Worm (Caenorhabditis elegans) whole organism, late embryonic: ENCODE data around the gene F47B10.9.

Experiments used
- C08G9.2 ChIP-seq: sonication (generic microtip); optimal IDR thresholded peaks from 2 replicates; lab custom pipeline; 2016; ENCODE audit warnings: mild to moderate bottlenecking, missing genetic modification characterization, moderate library complexity, missing compliant biosample characterization
- K02D7.2 ChIP-seq: sonication (generic microtip); optimal IDR thresholded peaks from 2 replicates; lab custom pipeline; 2017; ENCODE audit warnings: mild to moderate bottlenecking, missing genetic modification characterization, missing compliant biosample characterization
- T23F11.4 ChIP-seq: fragments of 200-800 bp; sonication (Bioruptor generic); optimal IDR thresholded peaks from 2 replicates; lab custom pipeline; 2018; ENCODE audit warnings: mild to moderate bottlenecking, missing genetic modification characterization, missing compliant biosample characterization
- ahr-1 ChIP-seq: sonication (generic microtip); optimal IDR thresholded peaks from 2 replicates; lab custom pipeline; 2016; ENCODE audit warnings: missing genetic modification characterization, missing compliant biosample characterization
- ama-1 ChIP-seq: fragments of 150-350 bp; optimal IDR thresholded peaks from 2 replicates; lab custom pipeline; 2014
- ceh-14 ChIP-seq: sonication (generic microtip); optimal IDR thresholded peaks from 2 replicates; lab custom pipeline; 2016; ENCODE audit warnings: missing genotype, missing genetic modification characterization, missing compliant biosample characterization
- ceh-18 ChIP-seq: sonication (generic microtip); optimal IDR thresholded peaks from 2 replicates; lab custom pipeline; 2016; ENCODE audit warnings: missing genetic modification characterization, missing compliant biosample characterization
- ceh-2 ChIP-seq: sonication (generic microtip); optimal IDR thresholded peaks from 2 replicates; lab custom pipeline; 2016; ENCODE audit warnings: missing genotype, missing genetic modification characterization, missing compliant biosample characterization
- ceh-22 ChIP-seq: sonication (generic microtip); optimal IDR thresholded peaks from 2 replicates; lab custom pipeline; 2017; ENCODE audit warnings: missing biosample characterization, missing genetic modification characterization
- ceh-24 ChIP-seq: sonication (generic microtip); optimal IDR thresholded peaks from 2 replicates; lab custom pipeline; 2016; ENCODE audit warnings: mild to moderate bottlenecking, missing genetic modification characterization, missing compliant biosample characterization
- ceh-30 ChIP-seq: fragments of 150-350 bp; optimal IDR thresholded peaks from 2 replicates; lab custom pipeline; 2014; ENCODE audit warnings: missing biosample characterization, missing genetic modification characterization
- ceh-31 ChIP-seq: sonication (generic microtip); optimal IDR thresholded peaks from 2 replicates; lab custom pipeline; 2016; ENCODE audit warnings: missing genetic modification characterization, missing compliant biosample characterization
- ceh-34 ChIP-seq: sonication (generic microtip); optimal IDR thresholded peaks from 2 replicates; lab custom pipeline; 2016; ENCODE audit warnings: mild to moderate bottlenecking, missing genetic modification characterization, missing compliant biosample characterization
- ceh-48 ChIP-seq: sonication (generic microtip); optimal IDR thresholded peaks from 2 replicates; lab custom pipeline; 2016; ENCODE audit warnings: missing genetic modification characterization, inconsistent platforms, missing compliant biosample characterization
- che-1 ChIP-seq: sonication (generic microtip); optimal IDR thresholded peaks from 2 replicates; lab custom pipeline; 2016; ENCODE audit warnings: mild to moderate bottlenecking, missing genetic modification characterization, missing compliant biosample characterization
- dmd-4 ChIP-seq: sonication (generic microtip); optimal IDR thresholded peaks from 2 replicates; lab custom pipeline; 2016; ENCODE audit warnings: borderline replicate concordance, missing genetic modification characterization, missing compliant biosample characterization
- elt-4 ChIP-seq: sonication (generic microtip); optimal IDR thresholded peaks from 2 replicates; lab custom pipeline; 2016; ENCODE audit warnings: missing genetic modification characterization, missing compliant biosample characterization
- eyg-1 ChIP-seq: sonication (generic microtip); optimal IDR thresholded peaks from 2 replicates; lab custom pipeline; 2016; ENCODE audit warnings: missing genotype, missing genetic modification characterization, missing compliant biosample characterization
- fkh-10 ChIP-seq: fragments of 150-350 bp; optimal IDR thresholded peaks from 2 replicates; lab custom pipeline; 2014; ENCODE audit warnings: missing biosample characterization, missing genetic modification reagents, missing genetic modification characterization
- fkh-6 ChIP-seq: sonication (generic microtip); optimal IDR thresholded peaks from 2 replicates; lab custom pipeline; 2016; ENCODE audit warnings: missing genetic modification characterization, missing compliant biosample characterization
- gmeb-2 ChIP-seq: sonication (generic microtip); optimal IDR thresholded peaks from 2 replicates; lab custom pipeline; 2016; ENCODE audit warnings: missing genetic modification characterization, inconsistent platforms, missing compliant biosample characterization
- hlh-13 ChIP-seq: fragments of 200-800 bp; sonication (Bioruptor generic); optimal IDR thresholded peaks from 2 replicates; lab custom pipeline; 2018; ENCODE audit warnings: mild to moderate bottlenecking, missing genetic modification characterization, missing compliant biosample characterization
- hlh-15 ChIP-seq: sonication (generic microtip); optimal IDR thresholded peaks from 2 replicates; lab custom pipeline; 2016; ENCODE audit warnings: missing genetic modification characterization, missing compliant biosample characterization
- hlh-30 ChIP-seq: sonication (generic microtip); optimal IDR thresholded peaks from 2 replicates; lab custom pipeline; 2017; ENCODE audit warnings: antibody characterized with exemption, missing genetic modification characterization, missing compliant biosample characterization; ENCODE audit not compliant: insufficient read depth
- hlh-6 ChIP-seq: sonication (generic microtip); optimal IDR thresholded peaks from 2 replicates; lab custom pipeline; 2016; ENCODE audit warnings: missing genotype, missing genetic modification characterization, missing compliant biosample characterization
- lin-11 ChIP-seq: fragments of 200-800 bp; sonication (Bioruptor generic); optimal IDR thresholded peaks from 2 replicates; lab custom pipeline; 2018; ENCODE audit warnings: mild to moderate bottlenecking, missing genetic modification characterization, missing compliant biosample characterization
- madf-2 ChIP-seq: sonication (generic microtip); optimal IDR thresholded peaks from 2 replicates; lab custom pipeline; 2017; ENCODE audit warnings: missing genetic modification characterization, missing compliant biosample characterization
- nfya-1 ChIP-seq: sonication (generic microtip); optimal IDR thresholded peaks from 2 replicates; lab custom pipeline; 2017; ENCODE audit warnings: missing genetic modification characterization, mild to moderate bottlenecking, missing compliant biosample characterization, antibody characterized with exemption, moderate library complexity
- nhr-232 ChIP-seq: sonication (generic microtip); optimal IDR thresholded peaks from 2 replicates; lab custom pipeline; 2016; ENCODE audit warnings: missing genetic modification characterization, missing compliant biosample characterization
- pag-3 ChIP-seq: sonication (generic microtip); optimal IDR thresholded peaks from 2 replicates; lab custom pipeline; 2016; ENCODE audit warnings: missing compliant biosample characterization, missing genetic modification characterization, borderline replicate concordance
- pha-4 ChIP-seq: fragments of 150-350 bp; optimal IDR thresholded peaks from 2 replicates; lab custom pipeline; 2018; ENCODE audit warnings: missing biosample characterization, missing genetic modification reagents, missing genetic modification characterization
- pqm-1 ChIP-seq: sonication (generic microtip); optimal IDR thresholded peaks from 2 replicates; lab custom pipeline; 2016; ENCODE audit warnings: missing genetic modification characterization, missing compliant biosample characterization
- pros-1 ChIP-seq: fragments of 150-350 bp; optimal IDR thresholded peaks from 2 replicates; lab custom pipeline; 2014; ENCODE audit warnings: missing biosample characterization, missing genetic modification reagents, missing genetic modification characterization
- sox-4 ChIP-seq: sonication (generic microtip); optimal IDR thresholded peaks from 2 replicates; lab custom pipeline; 2017; ENCODE audit warnings: mild to moderate bottlenecking, missing genetic modification characterization, inconsistent platforms, missing compliant biosample characterization
- syd-9 ChIP-seq: sonication (generic microtip); optimal IDR thresholded peaks from 2 replicates; lab custom pipeline; 2016; ENCODE audit warnings: mild to moderate bottlenecking, missing genetic modification characterization, moderate library complexity, missing compliant biosample characterization
- tbx-2 ChIP-seq: sonication (generic microtip); optimal IDR thresholded peaks from 2 replicates; lab custom pipeline; 2016; ENCODE audit warnings: missing genetic modification characterization, missing compliant biosample characterization
- unc-3 ChIP-seq, 2 experiments: fragments of 200-800 bp in 1 of 2; sonication (Bioruptor generic) in 1 of 2; sonication (generic microtip) in 1 of 2; conservative IDR thresholded peaks in 1 of 2; optimal IDR thresholded peaks in 1 of 2; 2 replicates each; pipeline versions ENCODE4 v1.3.6 to Lab custom; 2016 to 2022; ENCODE audit warnings: missing compliant biosample characterization in 2 of 2, missing genetic modification characterization in 2 of 2, missing genetic modification reagents in 1 of 2
- unc-42 ChIP-seq: sonication (generic microtip); optimal IDR thresholded peaks from 2 replicates; lab custom pipeline; 2016; ENCODE audit warnings: missing genotype, missing genetic modification characterization, missing compliant biosample characterization
- unc-55 ChIP-seq: sonication (generic microtip); optimal IDR thresholded peaks from 2 replicates; lab custom pipeline; 2017; ENCODE audit warnings: missing biosample characterization, missing genetic modification reagents, missing genetic modification characterization
- unc-86 ChIP-seq: sonication (generic microtip); optimal IDR thresholded peaks from 2 replicates; lab custom pipeline; 2016; ENCODE audit warnings: missing genetic modification characterization, missing compliant biosample characterization

F47B10.9 gene

ce11 chrX:10896498-10896897 lies 17.4 kb downstream of the F47B10.9 start, which contains the start of gene haly-1:
Gene haly-1, minus strand, starts transcription at chrX:10896598.
- TF ChIP-seq syd-9 (no peak), unc-86 (tag; lab: Kevin White, UChicago) (no peak), unc-55 (GFP tag; lab: Kevin White, UChicago) (no peak), ceh-22 (no peak), ceh-24 (tag; lab: Kevin White, UChicago) (no peak), nfya-1 (tag; lab: Kevin White, UChicago) (no peak), eyg-1 (tag; lab: Kevin White, UChicago) (no peak), unc-42 (tag; lab: Kevin White, UChicago) (no peak), nhr-232 (tag; lab: Kevin White, UChicago) (no peak), unc-3 (GFP tag; conservative IDR thresholded peaks at IDR 0.05; lab: Robert Waterston, UW) (no peak), unc-3 (tag; optimal IDR thresholded peaks at IDR 0.05; lab: Kevin White, UChicago) (no peak), hlh-6 (tag; lab: Kevin White, UChicago) (no peak), hlh-30 (tag; lab: Kevin White, UChicago) (no peak), ama-1 (lab: Kevin White, UChicago) (no peak), dmd-4 (tag; lab: Kevin White, UChicago) (no peak), che-1 (tag; lab: Kevin White, UChicago) (no peak)

DNA sequence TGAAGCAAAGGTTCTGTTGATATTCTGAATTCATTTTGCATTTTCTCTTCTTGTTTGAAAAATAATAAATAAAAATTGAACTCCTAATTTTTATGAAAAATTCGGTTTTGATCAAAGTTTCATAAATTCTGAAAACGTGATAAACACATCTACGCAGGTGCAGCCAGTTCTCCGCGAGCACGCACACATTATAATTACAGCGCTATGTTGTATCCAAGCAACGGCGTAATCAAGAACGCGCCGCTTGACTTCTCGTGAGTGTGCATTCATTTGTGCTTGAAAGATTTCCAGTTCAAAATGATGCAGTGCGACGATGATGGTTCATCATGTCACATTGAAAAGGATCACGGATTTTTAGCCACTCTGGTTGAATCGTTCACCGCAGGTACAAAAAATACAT lies 22.0 kb downstream of the F47B10.9 start, which contains the start of gene F47B10.3:
TSS of gene F47B10.3 (plus strand) at position 301 of the 400 bp plus-strand sequence.
- TF ChIP-seq ama-1 (lab: Kevin White, UChicago) (no peak), fkh-6 (tag; lab: Kevin White, UChicago) (no peak), hlh-15 (tag; lab: Kevin White, UChicago) (no peak), nhr-232 (tag; lab: Kevin White, UChicago) (no peak), ceh-18 (tag; lab: Kevin White, UChicago) (no peak), sox-4 (tag; lab: Kevin White, UChicago) (no peak), ceh-31 (tag; lab: Kevin White, UChicago) (no peak), pqm-1 (no peak), eyg-1 (tag; lab: Kevin White, UChicago) (no peak)

- TF ChIP-seq ceh-2 (tag; lab: Kevin White, UChicago) (no peak), tbx-2 (no peak), hlh-13 (no peak), fkh-6 (tag; lab: Kevin White, UChicago) (no peak), ama-1 (lab: Kevin White, UChicago) (no peak), ceh-14 (tag; lab: Kevin White, UChicago) (no peak), fkh-10 (GFP tag; lab: Kevin White, UChicago) (no peak), gmeb-2 (tag; lab: Kevin White, UChicago) (no peak), elt-4 (tag; lab: Kevin White, UChicago) (no peak), madf-2 (tag; lab: Kevin White, UChicago) (no peak), ahr-1 (no peak), pha-4 (tag; lab: Kevin White, UChicago) (no peak), lin-11 (tag; lab: Kevin White, UChicago) (no peak), ceh-30 (tag; lab: Kevin White, UChicago) (no peak), ceh-34 (tag; lab: Kevin White, UChicago) (no peak), unc-42 (tag; lab: Kevin White, UChicago) (no peak), dmd-4 (tag; lab: Kevin White, UChicago) (no peak), ceh-48 (tag; lab: Kevin White, UChicago) (no peak), K02D7.2 (tag; lab: Kevin White, UChicago) (no peak), ceh-18 (tag; lab: Kevin White, UChicago) (no peak)
These were observed 22.9 kb downstream of the F47B10.9 start, which contains the start of gene F47B10.4 for ce11 chrX:10890965-10891364. Gene F47B10.4, plus strand, starts transcription at chrX:10891265.

DNA sequence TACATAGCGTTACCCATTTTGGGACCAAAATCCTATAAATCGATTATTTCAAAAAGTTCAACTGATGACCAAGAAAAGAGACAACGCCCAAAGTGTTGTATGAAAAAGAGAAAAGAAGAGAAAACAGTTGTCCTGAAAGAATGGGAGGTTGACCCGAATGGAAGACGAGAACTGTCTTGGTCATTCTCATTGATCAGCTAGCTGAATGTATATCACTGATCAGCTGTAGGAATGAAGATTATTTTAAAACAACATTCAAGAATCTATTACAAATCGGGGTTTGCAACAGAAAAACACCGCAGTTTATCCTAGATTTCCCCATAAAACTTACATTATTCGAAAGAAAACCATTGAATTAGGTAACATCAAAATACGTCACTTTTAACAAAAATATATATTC lies 23.4 kb downstream of the F47B10.9 start, which contains the start of gene F47B10.5:
TSS of gene F47B10.5 (minus strand) at position 101 of the 400 bp plus-strand sequence.
- no peak for TF ChIP-seq pag-3 (tag; lab: Kevin White, UChicago)
- TF ChIP-seq ceh-2 (tag; lab: Kevin White, UChicago): no peak
- TF ChIP-seq T23F11.4 (GFP tag; lab: Kevin White, UChicago): no peak
- no peak for TF ChIP-seq pros-1 (tag; lab: Kevin White, UChicago)
- no peak for TF ChIP-seq C08G9.2 (tag; lab: Kevin White, UChicago)
- no peak for TF ChIP-seq sox-4 (tag; lab: Kevin White, UChicago)
